Worm (Caenorhabditis elegans): Measurements from ENCODE around the gene scl-7.

The scl-7 gene

ce11 chrIV:13067200-13067599 lies 3.0 kb upstream of the scl-7 start, which contains the start of gene col-131:
Gene col-131, minus strand, starts transcription at chrIV:13067300.
- TF ChIP-seq isw-1 (GFP tag; IDR thresholded peaks at IDR 0.05) (no peak), ama-1 (optimal IDR thresholded peaks at IDR 0.05) (no peak), ceh-82 (tag; optimal IDR thresholded peaks at IDR 0.05) (no peak), hlh-17 (GFP tag; optimal IDR thresholded peaks at IDR 0.05; ENCODE audit: borderline replicate concordance) (no peak), ztf-4 (tag; optimal IDR thresholded peaks at IDR 0.05) (no peak), unc-30 (tag; optimal IDR thresholded peaks at IDR 0.05) (no peak), lir-3 (tag; optimal IDR thresholded peaks at IDR 0.05; ENCODE audit: poor library complexity) (no peak), pax-3 (tag; optimal IDR thresholded peaks at IDR 0.05) (no peak), nhr-47 (tag; optimal IDR thresholded peaks at IDR 0.05) (no peak), dsc-1 (tag; optimal IDR thresholded peaks at IDR 0.05) (no peak), snpc-4 (tag; optimal IDR thresholded peaks at IDR 0.05) (no peak), zip-4 (GFP tag; optimal IDR thresholded peaks at IDR 0.05) (no peak), efl-1 (optimal IDR thresholded peaks at IDR 0.05) (no peak), efl-1 (GFP tag; optimal IDR thresholded peaks at IDR 0.05 in 1 of 2) (no peak), ets-5 (GFP tag; IDR thresholded peaks at IDR 0.05) (no peak), unc-86 (tag; optimal IDR thresholded peaks at IDR 0.05) (no peak), sup-37 (GFP tag; optimal IDR thresholded peaks at IDR 0.05) (no peak), zag-1 (tag; optimal IDR thresholded peaks at IDR 0.05) (no peak), lin-14 (GFP tag; optimal IDR thresholded peaks at IDR 0.05) (no peak), jun-1 (tag; optimal IDR thresholded peaks at IDR 0.05) (no peak), egl-13 (tag; optimal IDR thresholded peaks at IDR 0.05) (no peak)

ce11 chrIV:13068451-13068850 lies 1.8 kb upstream of the scl-7 start, which contains the start of gene scl-6:
Gene scl-6, plus strand, starts transcription at chrIV:13068751.
- TF ChIP-seq lin-35 (GFP tag; optimal IDR thresholded peaks at IDR 0.05) (no peak), zag-1 (tag; optimal IDR thresholded peaks at IDR 0.05) (no peak), fkh-4 (tag; optimal IDR thresholded peaks at IDR 0.05; ENCODE audit: borderline replicate concordance) (no peak), ztf-4 (tag; optimal IDR thresholded peaks at IDR 0.05) (no peak)

ce11 chrIV:13071445-13071844 lies 1.2 kb downstream of the scl-7 start, which contains the start of gene scl-8:
Gene scl-8, plus strand, starts transcription at chrIV:13071745.
- no peak for TF ChIP-seq C34B4.2 (tag; optimal IDR thresholded peaks at IDR 0.05)
- TF ChIP-seq nhr-71 (tag; optimal IDR thresholded peaks at IDR 0.05): no peak
- TF ChIP-seq nhr-20 (tag; optimal IDR thresholded peaks at IDR 0.05): no peak
- no peak for TF ChIP-seq unc-98 (GFP tag; IDR thresholded peaks at IDR 0.05)
- TF ChIP-seq lsy-2 (tag; optimal IDR thresholded peaks at IDR 0.05): no peak
- no peak for TF ChIP-seq zag-1 (tag; optimal IDR thresholded peaks at IDR 0.05)
- TF ChIP-seq nhr-47 (tag; optimal IDR thresholded peaks at IDR 0.05): no peak
- no peak for TF ChIP-seq nhr-237 (tag; optimal IDR thresholded peaks at IDR 0.05)
- no peak for TF ChIP-seq ceh-90 (tag; optimal IDR thresholded peaks at IDR 0.05)
- TF ChIP-seq dpl-1 (GFP tag; optimal IDR thresholded peaks at IDR 0.05): no peak
- no peak for TF ChIP-seq nhr-77 (tag; optimal IDR thresholded peaks at IDR 0.05)
- TF ChIP-seq lin-35 (GFP tag; optimal IDR thresholded peaks at IDR 0.05): no peak
- TF ChIP-seq ces-1 (GFP tag; optimal IDR thresholded peaks at IDR 0.05): no peak
- TF ChIP-seq fos-1 (tag; optimal IDR thresholded peaks at IDR 0.05): no peak
- TF ChIP-seq lir-3 (tag; optimal IDR thresholded peaks at IDR 0.05; ENCODE audit: poor library complexity): no peak
- no peak for TF ChIP-seq nhr-12 (tag; optimal IDR thresholded peaks at IDR 0.05)

- TF ChIP-seq egl-13 (tag; optimal IDR thresholded peaks at IDR 0.05) (no peak), alr-1 (tag; optimal IDR thresholded peaks at IDR 0.05; ENCODE audit: borderline replicate concordance) (no peak), nhr-20 (tag; optimal IDR thresholded peaks at IDR 0.05) (peak; percentile 65), C16A3.4 (tag; optimal IDR thresholded peaks at IDR 0.05) (no peak), irx-1 (tag; optimal IDR thresholded peaks at IDR 0.05) (no peak), xbp-1 (tag; optimal IDR thresholded peaks at IDR 0.05) (no peak), zag-1 (tag; optimal IDR thresholded peaks at IDR 0.05) (no peak), dsc-1 (tag; optimal IDR thresholded peaks at IDR 0.05) (no peak), nhr-28 (tag; optimal IDR thresholded peaks at IDR 0.05) (no peak), grh-1 (GFP tag; IDR thresholded peaks at IDR 0.05) (0 out of 2 replicates have a peak, but pooled peaks have one; percentile 8), hlh-4 (tag; optimal IDR thresholded peaks at IDR 0.05) (no peak), ceh-88 (GFP tag; IDR thresholded peaks at IDR 0.05) (no peak), lin-35 (GFP tag; optimal IDR thresholded peaks at IDR 0.05) (peak in 1 of 2 experiments; percentile 45), pax-3 (tag; optimal IDR thresholded peaks at IDR 0.05) (no peak), jun-1 (tag; optimal IDR thresholded peaks at IDR 0.05) (no peak), nhr-84 (tag; optimal IDR thresholded peaks at IDR 0.05) (no peak), Y116A8C.19 (tag; optimal IDR thresholded peaks at IDR 0.05; ENCODE audit: borderline replicate concordance) (no peak), elt-2 (tag; optimal IDR thresholded peaks at IDR 0.05) (no peak), nhr-237 (tag; optimal IDR thresholded peaks at IDR 0.05) (no peak), ceh-82 (tag; optimal IDR thresholded peaks at IDR 0.05) (no peak), unc-98 (GFP tag; IDR thresholded peaks at IDR 0.05) (no peak)
Measured at ce11 chrIV:13075625-13076252, 5.5 kb downstream of the scl-7 start.

All from whole organism, L1 larva.